Worm (Caenorhabditis elegans) whole organism, L2 larva: ENCODE results near the gene lipl-2.

Source experiments
- C34F6.9 ChIP-seq: fragments of 150-350 bp; optimal IDR thresholded peaks from 2 replicates; lab custom pipeline; 2014; ENCODE audit warnings: missing biosample characterization, missing genetic modification characterization
- F13H6.1 ChIP-seq: sonication (generic microtip); optimal IDR thresholded peaks from 2 replicates; lab custom pipeline; 2016; ENCODE audit warnings: missing genetic modification characterization, missing compliant biosample characterization
- R02D3.7 ChIP-seq: fragments of 150-350 bp; optimal IDR thresholded peaks from 2 replicates; lab custom pipeline; 2014; ENCODE audit warnings: missing biosample characterization, missing genetic modification characterization
- Y55F3AM.14 ChIP-seq: fragments of 200-800 bp; sonication (Bioruptor generic); optimal IDR thresholded peaks from 2 replicates; lab custom pipeline; 2018; ENCODE audit warnings: mild to moderate bottlenecking, missing genetic modification characterization, missing compliant biosample characterization
- ZK546.5 ChIP-seq: sonication (generic microtip); optimal IDR thresholded peaks from 2 replicates; lab custom pipeline; 2017; ENCODE audit warnings: missing biosample characterization, missing genetic modification characterization
- ama-1 ChIP-seq: fragments of 150-350 bp; optimal IDR thresholded peaks from 2 replicates; lab custom pipeline; 2018; ENCODE audit warnings: inconsistent platforms
- blmp-1 ChIP-seq: sonication (generic microtip); optimal IDR thresholded peaks from 2 replicates; lab custom pipeline; 2017; ENCODE audit warnings: missing genetic modification characterization, mild to moderate bottlenecking, missing compliant biosample characterization, antibody characterized with exemption, moderate library complexity; ENCODE audit not compliant: insufficient read depth
- ceh-82 ChIP-seq: fragments of 150-350 bp; optimal IDR thresholded peaks from 2 replicates; lab custom pipeline; 2014; ENCODE audit warnings: missing biosample characterization, missing genetic modification characterization
- crh-2 ChIP-seq: sonication (generic microtip); optimal IDR thresholded peaks from 2 replicates; lab custom pipeline; 2017; ENCODE audit warnings: missing biosample characterization, missing genetic modification characterization
- egl-27 ChIP-seq: sonication (generic microtip); optimal IDR thresholded peaks from 3 replicates; lab custom pipeline; 2017; ENCODE audit warnings: missing biosample characterization, missing genetic modification reagents, missing genetic modification characterization
- elt-1 ChIP-seq: fragments of 150-350 bp; optimal IDR thresholded peaks from 2 replicates; lab custom pipeline; 2014; ENCODE audit warnings: missing biosample characterization, missing genetic modification characterization
- elt-3 ChIP-seq: sonication (generic microtip); optimal IDR thresholded peaks from 2 replicates; lab custom pipeline; 2017; ENCODE audit warnings: missing biosample characterization, missing genetic modification characterization
- fos-1 ChIP-seq: fragments of 150-350 bp; optimal IDR thresholded peaks from 2 replicates; lab custom pipeline; 2014; ENCODE audit warnings: missing biosample characterization, missing genetic modification characterization
- gmeb-1 ChIP-seq: fragments of 150-350 bp; optimal IDR thresholded peaks from 2 replicates; lab custom pipeline; 2014; ENCODE audit warnings: missing biosample characterization, missing genetic modification characterization
- lin-13 ChIP-seq: fragments of 150-350 bp; optimal IDR thresholded peaks from 2 replicates; lab custom pipeline; 2014; ENCODE audit warnings: missing biosample characterization, missing genetic modification reagents, missing genetic modification characterization
- lin-39 ChIP-seq: fragments of 150-350 bp; optimal IDR thresholded peaks from 2 replicates; lab custom pipeline; 2014; ENCODE audit warnings: missing biosample characterization, missing genetic modification reagents, missing genetic modification characterization
- mab-5 ChIP-seq: fragments of 150-350 bp; optimal IDR thresholded peaks from 2 replicates; lab custom pipeline; 2014; ENCODE audit warnings: missing biosample characterization, missing genetic modification characterization
- mdl-1 ChIP-seq, 2 experiments: fragments of 150-350 bp in 1 of 2; sonication (generic microtip) in 1 of 2; optimal IDR thresholded peaks; 2 replicates each; lab custom pipeline; 2017; ENCODE audit warnings: missing biosample characterization in 2 of 2, missing genetic modification characterization in 2 of 2
- nhr-11 ChIP-seq: fragments of 150-350 bp; optimal IDR thresholded peaks from 2 replicates; lab custom pipeline; 2014; ENCODE audit warnings: missing biosample characterization, missing genetic modification characterization
- nhr-12 ChIP-seq: fragments of 150-350 bp; optimal IDR thresholded peaks from 2 replicates; lab custom pipeline; 2014; ENCODE audit warnings: missing biosample characterization, missing genetic modification characterization
- nhr-129 ChIP-seq: fragments of 150-350 bp; optimal IDR thresholded peaks from 2 replicates; lab custom pipeline; 2014; ENCODE audit warnings: missing biosample characterization, missing genetic modification characterization
- nhr-23 ChIP-seq: fragments of 150-350 bp; optimal IDR thresholded peaks from 2 replicates; lab custom pipeline; 2014; ENCODE audit warnings: missing biosample characterization, missing genetic modification reagents, missing genetic modification characterization
- nhr-25 ChIP-seq: fragments of 150-350 bp; sonication (generic microtip); optimal IDR thresholded peaks from 3 replicates; lab custom pipeline; 2014; ENCODE audit warnings: missing biosample characterization, missing genetic modification characterization
- nhr-6 ChIP-seq: fragments of 150-350 bp; optimal IDR thresholded peaks from 2 replicates; lab custom pipeline; 2014; ENCODE audit warnings: missing biosample characterization, missing genetic modification characterization
- peb-1 ChIP-seq: fragments of 150-350 bp; optimal IDR thresholded peaks from 2 replicates; lab custom pipeline; 2014; ENCODE audit warnings: missing biosample characterization, missing genetic modification characterization
- sem-4 ChIP-seq: fragments of 150-350 bp; optimal IDR thresholded peaks from 2 replicates; lab custom pipeline; 2014; ENCODE audit warnings: missing biosample characterization, missing genetic modification reagents, missing genetic modification characterization
- skn-1 ChIP-seq: sonication (generic microtip); optimal IDR thresholded peaks from 2 replicates; lab custom pipeline; 2017; ENCODE audit warnings: missing biosample characterization, missing genetic modification characterization
- sma-3 ChIP-seq: sonication (generic microtip); optimal IDR thresholded peaks from 2 replicates; lab custom pipeline; 2016; ENCODE audit warnings: missing genetic modification reagents, missing genetic modification characterization, missing compliant biosample characterization
- sma-9 ChIP-seq, 2 experiments: fragments of 150-350 bp in 1 of 2; sonication (generic microtip) in 1 of 2; optimal IDR thresholded peaks; 2 replicates each; lab custom pipeline; 2014 to 2016; ENCODE audit warnings: missing genetic modification characterization in 2 of 2, mild to moderate bottlenecking in 1 of 2, missing biosample characterization in 1 of 2, missing compliant biosample characterization in 1 of 2, missing genetic modification reagents in 1 of 2, moderate library complexity in 1 of 2
- unc-55 ChIP-seq: fragments of 150-350 bp; sonication (generic microtip); optimal IDR thresholded peaks from 3 replicates; lab custom pipeline; 2014; ENCODE audit warnings: missing biosample characterization, missing genetic modification reagents, missing genetic modification characterization
- unc-62 ChIP-seq: fragments of 150-350 bp; optimal IDR thresholded peaks from 2 replicates; lab custom pipeline; 2014; ENCODE audit warnings: missing biosample characterization, missing genetic modification reagents, missing genetic modification characterization
- ztf-1 ChIP-seq: fragments of 200-800 bp; sonication (Bioruptor generic); conservative IDR thresholded peaks from 2 replicates; pipeline ENCODE4 v1.3.6; 2022; ENCODE audit warnings: missing genetic modification characterization, missing compliant biosample characterization
- ztf-11 ChIP-seq: sonication (generic microtip); optimal IDR thresholded peaks from 2 replicates; lab custom pipeline; 2017; ENCODE audit warnings: missing biosample characterization, missing genetic modification characterization
- ztf-4 ChIP-seq: fragments of 150-350 bp; optimal IDR thresholded peaks from 2 replicates; lab custom pipeline; 2014; ENCODE audit warnings: missing biosample characterization, missing genetic modification characterization

lipl-2 gene

DNA sequence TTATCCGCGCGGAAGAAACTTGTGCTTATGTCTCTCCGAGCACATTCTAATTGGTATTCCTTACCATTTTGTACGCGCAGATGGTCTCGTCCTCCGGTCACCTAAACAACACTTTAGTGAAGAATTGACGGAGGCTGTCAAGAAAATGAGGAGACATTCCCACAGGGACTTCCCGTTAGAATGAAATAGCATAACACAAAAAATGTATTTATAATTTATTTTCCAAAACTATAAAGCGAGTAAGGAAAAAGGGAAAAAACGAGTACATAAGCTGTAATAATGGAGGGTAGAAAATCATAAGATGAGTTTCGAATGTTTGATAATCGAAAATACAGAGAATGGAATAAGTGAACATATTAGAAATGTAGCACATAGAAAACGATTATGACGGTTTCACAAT, 15.6 kb upstream of the lipl-2 start, which contains the start of gene F46B6.12:
Gene F46B6.12, minus strand, starts transcription at position 101 of the 400 bp plus-strand sequence.
- no peak for TF ChIP-seq lin-13 (GFP tag; lab: Kevin White, UChicago)
- TF ChIP-seq ztf-11 = no peak
- TF ChIP-seq unc-62 = no peak
- no peak for TF ChIP-seq nhr-6 (tag; lab: Kevin White, UChicago)
- TF ChIP-seq sma-3 (GFP tag; lab: Kevin White, UChicago) = no peak
- TF ChIP-seq ama-1 (lab: Kevin White, UChicago) = no peak
- no peak for TF ChIP-seq ztf-1 (GFP tag; lab: Robert Waterston, UW)
- TF ChIP-seq C34F6.9 (tag; lab: Kevin White, UChicago) = no peak
- no peak for TF ChIP-seq nhr-23 (tag; lab: Kevin White, UChicago)
- no peak for TF ChIP-seq F13H6.1 (tag; lab: Kevin White, UChicago)

DNA sequence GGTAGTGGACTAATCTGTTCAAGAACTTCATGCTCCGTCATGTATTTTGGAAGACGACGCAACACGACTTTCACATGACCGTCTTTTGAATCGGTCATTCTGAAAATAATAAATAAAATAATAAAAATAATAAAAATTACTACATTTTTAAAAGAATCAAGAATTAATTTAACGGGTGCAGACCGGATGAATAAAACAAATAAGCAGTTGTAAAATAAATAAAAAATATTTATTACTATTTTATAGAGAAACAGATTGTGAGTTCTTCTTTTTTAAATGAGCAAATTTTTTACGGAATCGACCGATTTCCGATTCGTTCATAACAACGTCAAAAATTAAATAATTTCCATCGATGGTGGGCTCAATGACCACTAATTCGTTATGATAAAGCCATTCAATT, 13.7 kb upstream of the lipl-2 start, which contains the start of gene smg-4:
Gene smg-4, minus strand, starts transcription at position 101 of the 400 bp plus-strand sequence.
- TF ChIP-seq nhr-11 (no peak), peb-1 (tag; lab: Kevin White, UChicago) (no peak), mdl-1 (tag; optimal IDR thresholded peaks at IDR 0.05; lab: Kevin White, UChicago) (no peak), sem-4 (tag; lab: Kevin White, UChicago) (no peak), C34F6.9 (tag; lab: Kevin White, UChicago) (no peak), nhr-23 (tag; lab: Kevin White, UChicago) (no peak), nhr-12 (tag; lab: Kevin White, UChicago) (no peak), Y55F3AM.14 (GFP tag; lab: Kevin White, UChicago) (no peak), ztf-11 (no peak), lin-39 (tag; lab: Kevin White, UChicago) (no peak), skn-1 (tag; lab: Kevin White, UChicago) (no peak)

DNA sequence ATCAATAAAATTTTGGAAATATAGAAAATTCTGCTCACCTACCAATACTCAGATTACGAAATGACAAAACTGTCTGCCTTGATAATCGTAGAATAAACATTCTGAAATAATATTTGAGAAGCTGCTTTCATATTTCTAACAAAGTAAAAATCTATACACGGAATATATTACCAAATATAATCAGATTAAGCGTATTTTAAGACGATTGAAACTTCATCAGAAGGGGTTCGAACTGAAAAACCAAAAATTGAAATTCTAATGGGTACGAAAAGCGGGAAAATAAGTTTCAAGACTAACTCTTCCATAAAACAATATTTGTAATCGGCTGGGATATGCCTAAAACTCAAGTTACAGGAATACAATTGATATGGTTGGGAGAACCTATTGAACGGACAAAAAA, 11.9 kb upstream of the lipl-2 start, which contains the start of gene F46B6.4:
Gene F46B6.4, minus strand, starts transcription at position 101 of the 400 bp plus-strand sequence.
- TF ChIP-seq C34F6.9 (tag; lab: Kevin White, UChicago) (no peak), ztf-11 (no peak), unc-62 (no peak), elt-3 (tag; lab: Kevin White, UChicago) (no peak), gmeb-1 (no peak), ceh-82 (tag; lab: Kevin White, UChicago) (no peak), elt-1 (tag; lab: Kevin White, UChicago) (no peak)
- TF ChIP-seq, all 48 proteins: peak for 0

DNA sequence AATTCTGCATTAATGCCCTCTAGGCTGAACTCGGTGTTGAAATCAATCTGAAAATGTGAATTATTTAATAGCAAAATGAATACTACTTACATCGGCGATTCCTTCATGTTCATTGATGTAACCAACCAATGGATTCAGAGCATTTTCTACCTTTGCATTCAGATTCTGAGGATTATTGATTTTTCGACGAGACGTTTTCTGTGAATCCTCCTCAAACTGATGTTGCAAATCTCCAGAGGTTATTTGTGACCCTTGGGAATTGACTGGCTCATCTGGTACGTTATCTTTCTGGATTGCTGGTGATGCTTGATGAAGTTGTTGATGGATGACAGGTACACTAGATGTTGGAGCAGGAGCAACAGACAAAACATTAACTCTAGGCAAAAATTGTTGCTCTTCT, 9.3 kb upstream of the lipl-2 start:
- TF ChIP-seq unc-62 = no peak
- TF ChIP-seq nhr-25 (tag; lab: Kevin White, UChicago) = no peak
- no peak for TF ChIP-seq unc-55
- TF ChIP-seq R02D3.7 (tag; lab: Kevin White, UChicago) = no peak
- TF ChIP-seq sem-4 (tag; lab: Kevin White, UChicago) = no peak
- no peak for TF ChIP-seq fos-1 (tag; lab: Kevin White, UChicago)
- TF ChIP-seq Y55F3AM.14 (GFP tag; lab: Kevin White, UChicago) = no peak
- no peak for TF ChIP-seq mab-5 (tag; lab: Kevin White, UChicago)
- no peak for TF ChIP-seq nhr-129 (tag; lab: Kevin White, UChicago)
- no peak for TF ChIP-seq crh-2 (tag; lab: Kevin White, UChicago)
- TF ChIP-seq nhr-23 (tag; lab: Kevin White, UChicago) = no peak
- no peak for TF ChIP-seq lin-13 (GFP tag; lab: Kevin White, UChicago)
- TF ChIP-seq lin-39 (tag; lab: Kevin White, UChicago) = no peak
- no peak for TF ChIP-seq blmp-1 (tag; lab: Kevin White, UChicago)

DNA sequence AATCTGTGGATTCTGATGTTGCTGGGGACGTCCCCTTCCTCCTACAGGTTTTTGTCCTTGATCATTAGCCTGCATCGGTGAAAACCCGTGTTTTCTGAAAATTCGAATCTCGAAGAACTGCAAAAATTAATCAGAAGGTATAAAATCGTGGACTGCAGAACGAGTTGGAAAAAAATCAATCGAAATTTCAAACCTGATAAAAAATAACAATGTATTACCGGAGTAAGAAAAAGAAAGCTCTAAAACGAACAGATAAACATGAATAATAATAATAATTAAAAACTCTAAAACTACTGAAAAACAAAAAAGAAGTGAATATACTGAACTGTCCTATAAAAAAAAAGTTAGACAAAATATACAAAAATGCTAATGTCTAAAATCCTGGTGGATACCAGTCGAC, 8.4 kb upstream of the lipl-2 start, which contains the start of gene F46B6.5:
Gene F46B6.5, minus strand, starts transcription at position 101 of the 400 bp plus-strand sequence.
- TF ChIP-seq ZK546.5 (tag; lab: Kevin White, UChicago) (no peak), sma-3 (GFP tag; lab: Kevin White, UChicago) (no peak), nhr-6 (tag; lab: Kevin White, UChicago) (no peak), ztf-4 (tag; lab: Kevin White, UChicago) (no peak), ama-1 (lab: Kevin White, UChicago) (no peak), sma-9 (GFP tag; optimal IDR thresholded peaks at IDR 0.05; lab: Kevin White, UChicago) (no peak), sma-9 (tag; optimal IDR thresholded peaks at IDR 0.05; lab: Kevin White, UChicago) (no peak), Y55F3AM.14 (GFP tag; lab: Kevin White, UChicago) (no peak), fos-1 (tag; lab: Kevin White, UChicago) (no peak), nhr-25 (tag; lab: Kevin White, UChicago) (no peak), egl-27 (no peak)
- TF ChIP-seq, all 48 proteins: peak for 0
